Worm (Caenorhabditis elegans) whole organism, L4 larva: ENCODE results near the gene W06G6.9.
"Not testable (repeated sequence)": the region's sequence is repeated elsewhere in the genome, so short reads cannot be mapped to it uniquely, and the experiment has no call there.

Experiments
- T26A8.4 ChIP-seq: fragments of 200-800 bp; sonication (Bioruptor generic); IDR thresholded peaks from 2 replicates; pipeline ENCODE4 v1.3.6; 2022; ENCODE audit warnings: missing genetic modification characterization, missing compliant biosample characterization
- ZK546.5 ChIP-seq, 2 experiments: sonication (generic microtip); optimal IDR thresholded peaks; 2 replicates each; lab custom pipeline; 2017; ENCODE audit warnings: missing biosample characterization in 2 of 2, missing genetic modification characterization in 2 of 2
- ces-1 ChIP-seq: fragments of 150-350 bp; sonication (generic microtip); optimal IDR thresholded peaks from 4 replicates; lab custom pipeline; 2014; ENCODE audit warnings: missing biosample characterization, missing genetic modification reagents, missing genetic modification characterization
- lin-15B ChIP-seq: fragments of 150-350 bp; sonication (generic microtip); optimal IDR thresholded peaks from 3 replicates; lab custom pipeline; 2014; ENCODE audit warnings: missing biosample characterization, missing genetic modification characterization
- lsy-2 ChIP-seq, 2 experiments: fragments of 150-350 bp in 1 of 2; sonication (generic microtip) in 1 of 2; optimal IDR thresholded peaks; 2 replicates each; lab custom pipeline; 2014 to 2017; ENCODE audit warnings: missing biosample characterization in 2 of 2, missing genetic modification characterization in 2 of 2
- nhr-11 ChIP-seq: fragments of 150-350 bp; optimal IDR thresholded peaks from 2 replicates; lab custom pipeline; 2014; ENCODE audit warnings: missing biosample characterization, missing genetic modification characterization
- nhr-25 ChIP-seq: sonication (generic microtip); optimal IDR thresholded peaks from 2 replicates; lab custom pipeline; 2017; ENCODE audit warnings: missing genetic modification characterization, mild to moderate bottlenecking, missing compliant biosample characterization, antibody characterized with exemption, moderate library complexity, borderline replicate concordance; ENCODE audit not compliant: insufficient read depth
- nhr-42 ChIP-seq: fragments of 200-800 bp; sonication (Bioruptor generic); IDR thresholded peaks from 2 replicates; pipeline ENCODE4 v1.3.6; 2022; ENCODE audit warnings: missing genetic modification characterization, missing compliant biosample characterization
- nhr-6 ChIP-seq: fragments of 150-350 bp; optimal IDR thresholded peaks from 2 replicates; lab custom pipeline; 2014; ENCODE audit warnings: missing biosample characterization, missing genetic modification characterization
- nhr-76 ChIP-seq: fragments of 150-350 bp; optimal IDR thresholded peaks from 2 replicates; lab custom pipeline; 2014; ENCODE audit warnings: missing biosample characterization, missing genetic modification characterization
- snpc-4 ChIP-seq: fragments of 150-350 bp; optimal IDR thresholded peaks from 2 replicates; lab custom pipeline; 2014; ENCODE audit warnings: missing biosample characterization, missing genetic modification characterization
- unc-39 ChIP-seq: sonication (generic microtip); optimal IDR thresholded peaks from 2 replicates; lab custom pipeline; 2017; ENCODE audit warnings: missing biosample characterization, missing genetic modification characterization
- zag-1 ChIP-seq: fragments of 150-350 bp; optimal IDR thresholded peaks from 2 replicates; lab custom pipeline; 2014; ENCODE audit warnings: missing biosample characterization, missing genetic modification characterization
- ztf-11 ChIP-seq: fragments of 150-350 bp; optimal IDR thresholded peaks from 2 replicates; lab custom pipeline; 2014; ENCODE audit warnings: missing biosample characterization, missing genetic modification characterization

DNA sequence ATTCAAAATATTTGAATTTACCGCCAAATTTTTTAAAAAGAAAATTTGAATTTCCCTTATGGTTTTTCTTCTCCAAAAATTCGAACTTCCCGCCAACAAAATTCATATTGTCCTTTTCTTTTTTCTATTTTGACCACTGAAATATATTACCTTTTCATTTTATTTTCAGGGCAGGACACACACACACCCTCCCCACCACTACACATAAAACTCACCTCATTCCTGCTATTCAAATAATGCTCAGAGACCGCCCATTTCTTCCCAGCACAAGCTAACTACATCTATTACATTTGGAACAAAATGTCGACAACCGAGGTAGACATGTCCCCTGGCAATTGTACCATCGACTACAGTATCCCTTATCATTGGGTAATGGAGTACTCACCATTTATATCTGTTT, 8.0 kb upstream of the W06G6.9 start, which contains the start of gene W06G6.15:
- TF ChIP-seq nhr-76 (tag; lab: Kevin White, UChicago); ztf-11 (tag; lab: Kevin White, UChicago); T26A8.4 (GFP tag; lab: Robert Waterston, UW); snpc-4; ces-1 (GFP tag; lab: Kevin White, UChicago); nhr-42 (GFP tag; lab: Robert Waterston, UW); ZK546.5 (tag; optimal IDR thresholded peaks at IDR 0.05; lab: Kevin White, UChicago); nhr-11 (tag; lab: Kevin White, UChicago); lin-15B (tag; lab: Kevin White, UChicago); nhr-6 (tag; lab: Kevin White, UChicago); zag-1 (tag; lab: Kevin White, UChicago); nhr-25 (tag; lab: Kevin White, UChicago); lsy-2 (tag; optimal IDR thresholded peaks at IDR 0.05; lab: Kevin White, UChicago); unc-39: not testable (repeated sequence)
